Fruit fly (Drosophila melanogaster): ENCODE data around the gene CG14280.

Gene CG14280

DNA sequence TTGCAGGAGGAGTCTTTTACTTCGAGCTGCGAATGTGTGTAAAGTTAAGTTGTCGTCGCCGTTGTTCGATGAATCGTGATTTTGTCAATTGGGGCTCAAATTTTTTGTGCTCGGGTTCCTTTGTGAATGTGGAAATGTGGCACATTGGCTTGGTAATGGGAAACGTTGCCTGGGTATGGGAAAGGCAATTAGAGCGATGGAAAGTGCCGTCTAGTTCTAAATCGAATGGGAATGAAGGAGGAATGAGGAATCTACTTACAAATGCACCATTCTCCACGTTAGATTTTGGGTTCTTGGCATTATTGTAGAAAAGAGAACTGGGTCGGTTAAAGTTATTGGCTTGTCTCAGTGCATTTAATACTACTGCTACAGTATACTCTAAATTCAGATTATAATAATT lies 41.0 kb downstream of the CG14280 start, which contains the start of gene CG44174:
CG44174 (minus strand) TSS at position 101 of the 400 bp plus-strand sequence.
- TF ChIP-seq ovo (GFP tag; optimal IDR thresholded peaks at IDR 0.05): no peak
- TF ChIP-seq Crg-1 (GFP tag; optimal IDR thresholded peaks at IDR 0.05): no peak
- no peak for TF ChIP-seq CG33017 (tag; optimal IDR thresholded peaks at IDR 0.05)
- no peak for TF ChIP-seq CG12768 (GFP tag; optimal IDR thresholded peaks at IDR 0.05)
- TF ChIP-seq bab1 (GFP tag; optimal IDR thresholded peaks at IDR 0.05): no peak
- TF ChIP-seq toe (GFP tag; optimal IDR thresholded peaks at IDR 0.05): no peak
- TF ChIP-seq cic (GFP tag; optimal IDR thresholded peaks at IDR 0.05): no peak
- TF ChIP-seq CG5204 (GFP tag; optimal IDR thresholded peaks at IDR 0.05): no peak
- no peak for TF ChIP-seq CG1620 (GFP tag; optimal IDR thresholded peaks at IDR 0.05)
- no peak for TF ChIP-seq pad (GFP tag; optimal IDR thresholded peaks at IDR 0.05)
- TF ChIP-seq Hr96 (GFP tag; optimal IDR thresholded peaks at IDR 0.05): no peak
- TF ChIP-seq tj (GFP tag; optimal IDR thresholded peaks at IDR 0.05): no peak
- TF ChIP-seq CG7101 (tag; optimal IDR thresholded peaks at IDR 0.05): no peak
- TF ChIP-seq Mnt (GFP tag; optimal IDR thresholded peaks at IDR 0.05): no peak
- TF ChIP-seq cnc (optimal IDR thresholded peaks at IDR 0.05): no peak
- TF ChIP-seq CG11617 (GFP tag; optimal IDR thresholded peaks at IDR 0.05): no peak
- TF ChIP-seq Clk (GFP tag; optimal IDR thresholded peaks at IDR 0.05): no peak
- no peak for TF ChIP-seq CG14711 (tag; optimal IDR thresholded peaks at IDR 0.05)
- TF ChIP-seq kay (GFP tag; ENCODE audit: borderline replicate concordance): no peak
- TF ChIP-seq CG7045 (GFP tag; optimal IDR thresholded peaks at IDR 0.05): no peak

dm6 chr3R:19298202-19298601 lies 41.6 kb downstream of the CG14280 start:
- no peak for TF ChIP-seq pad (GFP tag; optimal IDR thresholded peaks at IDR 0.05)
- no peak for TF ChIP-seq CG14711 (tag; optimal IDR thresholded peaks at IDR 0.05)
- no peak for TF ChIP-seq Hr96 (GFP tag; optimal IDR thresholded peaks at IDR 0.05)
- TF ChIP-seq kay (GFP tag; ENCODE audit: borderline replicate concordance): no peak
- no peak for TF ChIP-seq bab1 (GFP tag; optimal IDR thresholded peaks at IDR 0.05)
- no peak for TF ChIP-seq CG11617 (GFP tag; optimal IDR thresholded peaks at IDR 0.05)
- no peak for TF ChIP-seq cnc (optimal IDR thresholded peaks at IDR 0.05)
- no peak for TF ChIP-seq cic (GFP tag; optimal IDR thresholded peaks at IDR 0.05)
- no peak for TF ChIP-seq Clk (GFP tag; optimal IDR thresholded peaks at IDR 0.05)

dm6 chr3R:19299742-19300395 lies 43.3 kb downstream of the CG14280 start:
- peak; percentile 5 for TF ChIP-seq tj (GFP tag; optimal IDR thresholded peaks at IDR 0.05)
- TF ChIP-seq CG7101 (tag; optimal IDR thresholded peaks at IDR 0.05): no peak

dm6 chr3R:19306439-19307120 lies 50.0 kb downstream of the CG14280 start:
- no peak for TF ChIP-seq Hr96 (GFP tag; optimal IDR thresholded peaks at IDR 0.05)
- TF ChIP-seq Crg-1 (GFP tag; optimal IDR thresholded peaks at IDR 0.05): no peak
- no peak for TF ChIP-seq Clk (GFP tag; optimal IDR thresholded peaks at IDR 0.05)
- no peak for TF ChIP-seq CG7101 (tag; optimal IDR thresholded peaks at IDR 0.05)
- no peak for TF ChIP-seq CG5204 (GFP tag; optimal IDR thresholded peaks at IDR 0.05)
- TF ChIP-seq toe (GFP tag; optimal IDR thresholded peaks at IDR 0.05): no peak
- TF ChIP-seq CG33017 (tag; optimal IDR thresholded peaks at IDR 0.05): no peak
- no peak for TF ChIP-seq ovo (GFP tag; optimal IDR thresholded peaks at IDR 0.05)
- no peak for TF ChIP-seq tj (GFP tag; optimal IDR thresholded peaks at IDR 0.05)
- no peak for TF ChIP-seq CG12768 (GFP tag; optimal IDR thresholded peaks at IDR 0.05)

dm6 chr3R:19308770-19309503 lies 52.4 kb downstream of the CG14280 start:
- TF ChIP-seq CG1620 (GFP tag; optimal IDR thresholded peaks at IDR 0.05) (no peak), CG5204 (GFP tag; optimal IDR thresholded peaks at IDR 0.05) (no peak), bab1 (GFP tag; optimal IDR thresholded peaks at IDR 0.05) (no peak), CG33017 (tag; optimal IDR thresholded peaks at IDR 0.05) (no peak), pad (GFP tag; optimal IDR thresholded peaks at IDR 0.05) (no peak), Clk (GFP tag; optimal IDR thresholded peaks at IDR 0.05) (no peak), cic (GFP tag; optimal IDR thresholded peaks at IDR 0.05) (no peak), kay (GFP tag; ENCODE audit: borderline replicate concordance) (no peak), toe (GFP tag; optimal IDR thresholded peaks at IDR 0.05) (no peak), Hr96 (GFP tag; optimal IDR thresholded peaks at IDR 0.05) (no peak), ovo (GFP tag; optimal IDR thresholded peaks at IDR 0.05) (no peak), CG7101 (tag; optimal IDR thresholded peaks at IDR 0.05) (no peak), cnc (optimal IDR thresholded peaks at IDR 0.05) (no peak), Crg-1 (GFP tag; optimal IDR thresholded peaks at IDR 0.05) (no peak)

Measured in whole organism, adult.